Worm (Caenorhabditis elegans) whole organism, early embryonic: ENCODE results near the gene C11D2.4.

Experiments
- F13C5.2 ChIP-seq: sonication (generic microtip); optimal IDR thresholded peaks from 2 replicates; lab custom pipeline; 2017; ENCODE audit warnings: mild to moderate bottlenecking, missing genetic modification characterization, inconsistent platforms, missing compliant biosample characterization
- aly-1 ChIP-seq: sonication (generic microtip); optimal IDR thresholded peaks from 2 replicates; lab custom pipeline; 2016; ENCODE audit warnings: missing genetic modification characterization, missing compliant biosample characterization
- ama-1 ChIP-seq: fragments of 150-350 bp; optimal IDR thresholded peaks from 2 replicates; lab custom pipeline; 2014
- ceh-13 ChIP-seq: fragments of 200-800 bp; sonication (Bioruptor generic); optimal IDR thresholded peaks from 2 replicates; lab custom pipeline; 2018; ENCODE audit warnings: mild to moderate bottlenecking, missing genetic modification characterization, missing compliant biosample characterization
- flt-1 ChIP-seq: fragments of 200-800 bp; sonication (Bioruptor generic); IDR thresholded peaks from 2 replicates; pipeline ENCODE4 v1.3.6; 2022; ENCODE audit warnings: missing genetic modification characterization, missing compliant biosample characterization
- hmbx-1 ChIP-seq: sonication (generic microtip); optimal IDR thresholded peaks from 2 replicates; lab custom pipeline; 2016; ENCODE audit warnings: mild to moderate bottlenecking, missing genetic modification characterization, missing compliant biosample characterization
- pes-1 ChIP-seq: fragments of 200-800 bp; sonication (Bioruptor generic); IDR thresholded peaks from 2 replicates; pipeline ENCODE4 v1.3.6; 2022; ENCODE audit warnings: missing genetic modification reagents, missing genetic modification characterization, missing compliant biosample characterization
- scrt-1 ChIP-seq: fragments of 200-800 bp; sonication (Bioruptor generic); IDR thresholded peaks from 2 replicates; pipeline ENCODE4 v1.3.6; 2022; ENCODE audit warnings: missing genetic modification characterization, missing compliant biosample characterization
- sea-1 ChIP-seq: fragments of 200-800 bp; sonication (Bioruptor generic); conservative IDR thresholded peaks from 2 replicates; pipeline ENCODE4 v1.3.6; 2022; ENCODE audit warnings: missing genetic modification characterization, missing compliant biosample characterization
- tbx-11 ChIP-seq: fragments of 200-800 bp; sonication (Bioruptor generic); IDR thresholded peaks from 2 replicates; pipeline ENCODE4 v1.3.6; 2022; ENCODE audit warnings: missing genetic modification characterization, missing compliant biosample characterization
- tbx-37 ChIP-seq: fragments of 200-800 bp; sonication (Bioruptor generic); conservative IDR thresholded peaks from 2 replicates; pipeline ENCODE4 v1.3.6; 2022; ENCODE audit warnings: missing genetic modification reagents, missing genetic modification characterization, missing compliant biosample characterization
- tra-4 ChIP-seq: sonication (generic microtip); optimal IDR thresholded peaks from 2 replicates; lab custom pipeline; 2017; ENCODE audit warnings: missing genetic modification characterization, missing compliant biosample characterization

ce11 chrIV:6117741-6118265, 39.0 kb downstream of the C11D2.4 start, which contains the start of gene zen-4:
- TF ChIP-seq pes-1 (GFP tag; lab: Robert Waterston, UW) (peak; percentile 39; the same call in 1 of the 2 replicates), ama-1 (lab: Kevin White, UChicago) (no peak), tbx-37 (GFP tag; lab: Robert Waterston, UW) (no peak), hmbx-1 (no peak), tbx-11 (GFP tag; lab: Robert Waterston, UW) (no peak), scrt-1 (GFP tag; lab: Robert Waterston, UW) (no peak), tra-4 (tag; lab: Kevin White, UChicago) (no peak), sea-1 (GFP tag; lab: Robert Waterston, UW) (no peak), F13C5.2 (tag; lab: Kevin White, UChicago) (no peak), flt-1 (no peak), ceh-13 (GFP tag; lab: Kevin White, UChicago) (no peak), aly-1 (no peak)
